Fruit fly (Drosophila melanogaster) whole organism, embryonic: ENCODE measurements around the gene Ctu2.

ENCODE experiments used
- CG12236 ChIP-seq: fragments of 200-800 bp; sonication (Bioruptor generic); optimal IDR thresholded peaks from 2 replicates; lab custom pipeline; 2016; ENCODE audit warnings: missing biosample characterization, missing genetic modification characterization
- CG12942 ChIP-seq: fragments of 200-800 bp; sonication (Bioruptor generic); optimal IDR thresholded peaks from 3 replicates; lab custom pipeline; 2016; ENCODE audit warnings: missing biosample characterization, missing genetic modification characterization
- CG14710 ChIP-seq: fragments of 200-800 bp; sonication (Bioruptor generic); optimal IDR thresholded peaks from 3 replicates; lab custom pipeline; 2019; ENCODE audit warnings: missing biosample characterization, mild to moderate bottlenecking, missing genetic modification characterization, moderate library complexity
- CG15601 ChIP-seq: fragments of 200-800 bp; sonication (Bioruptor generic); optimal IDR thresholded peaks from 3 replicates; lab custom pipeline; 2019; ENCODE audit warnings: missing biosample characterization, mild to moderate bottlenecking, missing genetic modification characterization, moderate library complexity
- CG16779 ChIP-seq: fragments of 200-800 bp; sonication (Bioruptor generic); IDR thresholded peaks from 2 replicates; pipeline ENCODE4 v1.3.6; 2022; ENCODE audit warnings: missing biosample characterization, missing genetic modification characterization
- CG16863 ChIP-seq: fragments of 200-800 bp; sonication (Bioruptor generic); optimal IDR thresholded peaks from 3 replicates; lab custom pipeline; 2016; ENCODE audit warnings: missing biosample characterization, missing genetic modification characterization
- CG2875 ChIP-seq: fragments of 200-800 bp; sonication (Bioruptor generic); optimal IDR thresholded peaks from 2 replicates; lab custom pipeline; 2017; ENCODE audit warnings: missing biosample characterization, mild to moderate bottlenecking, missing genetic modification characterization, missing genetic modification reagents
- CG2889 ChIP-seq: fragments of 200-800 bp; sonication (Bioruptor generic); IDR thresholded peaks from 3 replicates; pipeline ENCODE4 v1.3.6; 2022; ENCODE audit warnings: missing biosample characterization, missing genetic modification characterization
- CG30020 ChIP-seq: fragments of 200-800 bp; optimal IDR thresholded peaks from 2 replicates; lab custom pipeline; 2019; ENCODE audit warnings: missing biosample characterization, mild to moderate bottlenecking, missing genetic modification characterization, moderate library complexity
- CG31441 ChIP-seq: fragments of 200-800 bp; sonication (Bioruptor generic); IDR thresholded peaks from 2 replicates; pipeline ENCODE4 v1.3.6; 2022; ENCODE audit warnings: missing biosample characterization, missing genetic modification characterization
- CG4820 ChIP-seq: fragments of 200-800 bp; sonication (Bioruptor generic); optimal IDR thresholded peaks from 3 replicates; lab custom pipeline; 2016; ENCODE audit warnings: missing biosample characterization, missing genetic modification characterization
- CG5953 ChIP-seq: fragments of 200-800 bp; sonication (Bioruptor generic); IDR thresholded peaks from 2 replicates; pipeline ENCODE4 v1.3.6; 2022; ENCODE audit warnings: missing biosample characterization, missing genetic modification characterization
- CG6254 ChIP-seq: fragments of 200-800 bp; sonication (Bioruptor generic); optimal IDR thresholded peaks from 3 replicates; lab custom pipeline; 2017; ENCODE audit warnings: mild to moderate bottlenecking, missing biosample characterization, missing genetic modification reagents, missing genetic modification characterization
- CG6813 ChIP-seq: fragments of 200-800 bp; sonication (Bioruptor generic); optimal IDR thresholded peaks from 2 replicates; lab custom pipeline; 2017; ENCODE audit warnings: missing biosample characterization, missing genetic modification characterization, mild to moderate bottlenecking, moderate library complexity, missing genetic modification reagents
- CG7745 ChIP-seq: fragments of 200-800 bp; sonication (Bioruptor generic); optimal IDR thresholded peaks from 2 replicates; lab custom pipeline; 2018; ENCODE audit warnings: missing biosample characterization, mild to moderate bottlenecking, missing genetic modification characterization, moderate library complexity
- CG8359 ChIP-seq: fragments of 200-800 bp; sonication (Bioruptor generic); optimal IDR thresholded peaks from 2 replicates; lab custom pipeline; 2017; ENCODE audit warnings: missing biosample characterization, mild to moderate bottlenecking, missing genetic modification characterization, borderline replicate concordance
- CG9437 ChIP-seq: fragments of 200-800 bp; sonication (Bioruptor generic); optimal IDR thresholded peaks from 2 replicates; lab custom pipeline; 2018; ENCODE audit warnings: missing biosample characterization, mild to moderate bottlenecking, missing genetic modification characterization
- Chrac-16 ChIP-seq: fragments of 200-800 bp; sonication (Bioruptor generic); optimal IDR thresholded peaks from 3 replicates; lab custom pipeline; 2016; ENCODE audit warnings: missing biosample characterization, missing genetic modification characterization
- D19A ChIP-seq: fragments of 200-800 bp; optimal IDR thresholded peaks from 3 replicates; lab custom pipeline; 2019; ENCODE audit warnings: missing biosample characterization, mild to moderate bottlenecking, missing genetic modification characterization, moderate library complexity
- Dip3 ChIP-seq: fragments of 200-800 bp; sonication (Bioruptor generic); optimal IDR thresholded peaks from 3 replicates; lab custom pipeline; 2016; ENCODE audit warnings: missing biosample characterization, missing genetic modification characterization
- Elba2 ChIP-seq: fragments of 200-800 bp; sonication (Bioruptor generic); optimal IDR thresholded peaks from 3 replicates; lab custom pipeline; 2016; ENCODE audit warnings: missing biosample characterization, missing genetic modification characterization
- Ets65A ChIP-seq: fragments of 200-800 bp; sonication (Bioruptor generic); peaks from one replicate; lab custom pipeline; 2016; ENCODE audit warnings: missing biosample characterization, missing genetic modification characterization
- Max ChIP-seq: fragments of 200-800 bp; sonication (Bioruptor generic); optimal IDR thresholded peaks from 2 replicates; lab custom pipeline; 2016; ENCODE audit warnings: missing biosample characterization, mild to moderate bottlenecking, missing genetic modification characterization
- NC2β ChIP-seq: fragments of 200-800 bp; sonication (Bioruptor generic); optimal IDR thresholded peaks from 2 replicates; lab custom pipeline; 2016; ENCODE audit warnings: missing biosample characterization, missing genetic modification characterization
- Oli ChIP-seq: fragments of 200-800 bp; sonication (Bioruptor generic); optimal IDR thresholded peaks from 2 replicates; lab custom pipeline; 2018; ENCODE audit warnings: missing biosample characterization, mild to moderate bottlenecking, missing genetic modification characterization, moderate library complexity
- Ptx1 ChIP-seq: fragments of 200-800 bp; sonication (Bioruptor generic); IDR thresholded peaks from 2 replicates; pipeline ENCODE4 v1.3.6; 2022; ENCODE audit warnings: missing biosample characterization, missing genetic modification characterization
- Trl ChIP-seq, 3 experiments: fragments of >200 bp in 2 of 3; fragments of 200-800 bp in 1 of 3; sonication (Bioruptor generic) in 1 of 3; optimal IDR thresholded peaks; 2 replicates in 1 of 3; 3 replicates in 2 of 3; lab custom pipeline; 2016 to 2017; ENCODE audit warnings: missing biosample characterization in 1 of 3, missing genetic modification characterization in 1 of 3
- Vsx1 ChIP-seq: fragments of 200-800 bp; sonication (Bioruptor generic); optimal IDR thresholded peaks from 2 replicates; lab custom pipeline; 2017; ENCODE audit warnings: missing biosample characterization, mild to moderate bottlenecking, missing genetic modification characterization, missing genetic modification reagents
- cg ChIP-seq: fragments of 200-800 bp; sonication (Bioruptor generic); optimal IDR thresholded peaks from 3 replicates; lab custom pipeline; 2019; ENCODE audit warnings: missing biosample characterization, mild to moderate bottlenecking, missing genetic modification characterization, moderate library complexity
- croc ChIP-seq: fragments of 200-800 bp; sonication (Bioruptor generic); conservative IDR thresholded peaks from 3 replicates; pipeline ENCODE4 v1.3.6; 2022; ENCODE audit warnings: missing biosample characterization, missing genetic modification characterization
- disco-r ChIP-seq: fragments of 200-800 bp; sonication (Bioruptor generic); optimal IDR thresholded peaks from 2 replicates; lab custom pipeline; 2016; ENCODE audit warnings: missing biosample characterization, missing genetic modification characterization
- dysf ChIP-seq: fragments of 200-800 bp; sonication (Bioruptor generic); IDR thresholded peaks from 3 replicates; pipeline ENCODE4 v1.3.6; 2022; ENCODE audit warnings: missing biosample characterization, missing genetic modification characterization
- emc ChIP-seq: fragments of 200-800 bp; sonication (Bioruptor generic); optimal IDR thresholded peaks from 2 replicates; lab custom pipeline; 2016; ENCODE audit warnings: missing biosample characterization, missing genetic modification characterization
- en ChIP-seq: fragments of 200-800 bp; sonication (Bioruptor generic); optimal IDR thresholded peaks from 2 replicates; lab custom pipeline; 2016; ENCODE audit warnings: missing biosample characterization, missing genetic modification characterization
- ewg ChIP-seq: fragments of 200-800 bp; sonication (Bioruptor generic); optimal IDR thresholded peaks from 3 replicates; lab custom pipeline; 2017; ENCODE audit warnings: mild to moderate bottlenecking, missing biosample characterization, missing genetic modification reagents, missing genetic modification characterization
- fd96Cb ChIP-seq: fragments of 200-800 bp; sonication (Bioruptor generic); optimal IDR thresholded peaks from 2 replicates; lab custom pipeline; 2018; ENCODE audit warnings: missing biosample characterization, mild to moderate bottlenecking, missing genetic modification characterization, moderate library complexity
- ind ChIP-seq: fragments of 200-800 bp; sonication (Bioruptor generic); optimal IDR thresholded peaks from 3 replicates; lab custom pipeline; 2016; ENCODE audit warnings: missing biosample characterization, missing genetic modification characterization
- inv ChIP-seq: fragments of 200-800 bp; sonication (Bioruptor generic); IDR thresholded peaks from 2 replicates; pipeline ENCODE4 v1.3.6; 2022; ENCODE audit warnings: missing biosample characterization, missing genetic modification characterization; ENCODE audit not compliant: partially characterized antibody
- ken ChIP-seq: fragments of 200-800 bp; sonication (Bioruptor generic); IDR thresholded peaks from 3 replicates; pipeline ENCODE4 v1.3.6; 2022; ENCODE audit warnings: missing biosample characterization, missing genetic modification characterization
- lola ChIP-seq, 3 experiments: fragments of >200 bp in 2 of 3; fragments of 200-800 bp in 1 of 3; sonication (Bioruptor generic) in 1 of 3; optimal IDR thresholded peaks; 2 replicates each; lab custom pipeline; 2017 to 2019; ENCODE audit warnings: missing biosample characterization in 3 of 3, missing genetic modification characterization in 3 of 3, mild to moderate bottlenecking in 1 of 3, moderate library complexity in 1 of 3
- oc ChIP-seq: fragments of 200-800 bp; sonication (Bioruptor generic); optimal IDR thresholded peaks from 2 replicates; lab custom pipeline; 2018; ENCODE audit warnings: missing biosample characterization, mild to moderate bottlenecking, missing genetic modification characterization, moderate library complexity
- peb ChIP-seq: fragments of 200-800 bp; sonication (Bioruptor generic); IDR thresholded peaks from 2 replicates; pipeline ENCODE4 v1.3.6; 2022; ENCODE audit warnings: missing biosample characterization, missing genetic modification characterization
- row ChIP-seq: fragments of 200-800 bp; sonication (Bioruptor generic); IDR thresholded peaks from 3 replicates; pipeline ENCODE4 v1.3.6; 2022; ENCODE audit warnings: missing biosample characterization, missing genetic modification characterization
- sob ChIP-seq: fragments of 200-800 bp; sonication (Bioruptor generic); IDR thresholded peaks from 2 replicates; pipeline ENCODE4 v1.3.6; 2022; ENCODE audit warnings: missing biosample characterization, missing genetic modification characterization
- tap ChIP-seq: fragments of 200-800 bp; optimal IDR thresholded peaks from 3 replicates; lab custom pipeline; 2019; ENCODE audit warnings: missing biosample characterization, mild to moderate bottlenecking, missing genetic modification characterization, moderate library complexity
- tio ChIP-seq: fragments of 200-800 bp; sonication (Bioruptor generic); optimal IDR thresholded peaks from 2 replicates; lab custom pipeline; 2017; ENCODE audit warnings: missing biosample characterization, missing genetic modification characterization, inconsistent platforms
- twi ChIP-seq: fragments of 200-800 bp; optimal IDR thresholded peaks from 2 replicates; lab custom pipeline; 2019; ENCODE audit warnings: missing biosample characterization, mild to moderate bottlenecking, missing genetic modification characterization, moderate library complexity
- unpg ChIP-seq: fragments of 200-800 bp; sonication (Bioruptor generic); optimal IDR thresholded peaks from 3 replicates; lab custom pipeline; 2018; ENCODE audit warnings: missing biosample characterization, mild to moderate bottlenecking, missing genetic modification characterization, moderate library complexity
- z ChIP-seq: fragments of 200-800 bp; sonication (Bioruptor generic); IDR thresholded peaks from 3 replicates; pipeline ENCODE4 v1.3.6; 2022; ENCODE audit warnings: missing biosample characterization, missing genetic modification characterization

Gene Ctu2

dm6 chr2L:19537779-19538456, 44.9 kb upstream of the Ctu2 start, which contains the start of gene CG13082 (continued):
- peak; percentile 3 for TF ChIP-seq CG6813 (GFP tag; lab: Kevin White, UChicago)
- TF ChIP-seq D19A (tag; lab: Kevin White, UChicago), result peak; percentile 62
- no peak for TF ChIP-seq en (GFP tag; lab: Kevin White, UChicago)
- peak; percentile 59 for TF ChIP-seq CG2875
- TF ChIP-seq CG12236 (GFP tag; lab: Kevin White, UChicago), result no peak
- no peak; the same call in 1 of the 2 replicates for TF ChIP-seq Ptx1
- peak; percentile 63 for TF ChIP-seq CG31441 (GFP tag; lab: Robert Waterston, UW)
- peak; percentile 2 for TF ChIP-seq Ets65A (GFP tag; lab: Kevin White, UChicago)
- peak; percentile 39 for TF ChIP-seq twi (tag; lab: Kevin White, UChicago)
- TF ChIP-seq CG9437 (GFP tag; lab: Kevin White, UChicago), result peak; percentile 16
- TF ChIP-seq CG4820 (GFP tag; lab: Kevin White, UChicago), result peak; percentile 61
- peak; percentile 77 for TF ChIP-seq CG15601 (tag; lab: Kevin White, UChicago)
- no peak for TF ChIP-seq sob (GFP tag; lab: Robert Waterston, UW)
- no peak for TF ChIP-seq cg (GFP tag; lab: Kevin White, UChicago)
- no peak for TF ChIP-seq emc (GFP tag; lab: Kevin White, UChicago)
- TF ChIP-seq CG7745 (tag; lab: Kevin White, UChicago), result no peak
- peak; percentile 61 for TF ChIP-seq row
- TF ChIP-seq Chrac-16 (GFP tag; lab: Kevin White, UChicago), result peak; percentile 28
- no peak for TF ChIP-seq CG2889 (GFP tag; lab: Robert Waterston, UW)
- TF ChIP-seq CG6254 (GFP tag; lab: Kevin White, UChicago), result peak; percentile 76
- TF ChIP-seq CG5953, result no peak
- peak; percentile 50 for TF ChIP-seq Oli
- TF ChIP-seq Dip3 (GFP tag; lab: Kevin White, UChicago), result peak; percentile 27
- peak; percentile 33 for TF ChIP-seq ind
- peak; percentile 62 for TF ChIP-seq CG8359
- TF ChIP-seq Trl (optimal IDR thresholded peaks at IDR 0.05; lab: Kevin White, UChicago), result no peak
- TF ChIP-seq Trl (GFP tag; optimal IDR thresholded peaks at IDR 0.05; lab: Kevin White, UChicago), result no peak
- peak; percentile 21 for TF ChIP-seq Max (GFP tag; lab: Kevin White, UChicago)
- peak; percentile 59 for TF ChIP-seq fd96Cb (tag; lab: Kevin White, UChicago)
- TF ChIP-seq dysf (GFP tag; lab: Robert Waterston, UW), result 0 out of 3 replicates have a peak, but pooled peaks have one; percentile 17
- no peak for TF ChIP-seq disco-r (GFP tag; lab: Kevin White, UChicago)
- no peak for TF ChIP-seq CG12942
- no peak for TF ChIP-seq z (GFP tag; lab: Robert Waterston, UW)
- TF ChIP-seq unpg (GFP tag; lab: Kevin White, UChicago), result peak; percentile 63
- TF ChIP-seq oc (tag; lab: Kevin White, UChicago), result peak; percentile 50
- TF ChIP-seq NC2β, result no peak
- TF ChIP-seq inv (GFP tag; lab: Robert Waterston, UW), result no peak
- peak; percentile 20 for TF ChIP-seq tap (tag; lab: Kevin White, UChicago)
- TF ChIP-seq Vsx1 (GFP tag; lab: Kevin White, UChicago), result peak; percentile 34
- TF ChIP-seq CG16863 (GFP tag; lab: Kevin White, UChicago), result peak; percentile 54
- 0 out of 2 replicates have a peak, but pooled peaks have one; percentile 38 for TF ChIP-seq peb (GFP tag; lab: Robert Waterston, UW)
- peak; percentile 19 for TF ChIP-seq tio
- TF ChIP-seq CG14710 (tag; lab: Kevin White, UChicago), result peak; percentile 79
- peak; percentile 52 for TF ChIP-seq ewg (GFP tag; lab: Kevin White, UChicago)
- TF ChIP-seq CG16779 (GFP tag; lab: Robert Waterston, UW), result no peak
- no peak for TF ChIP-seq Elba2
- no peak for TF ChIP-seq ken (GFP tag; lab: Robert Waterston, UW)
- TF ChIP-seq lola (GFP tag; optimal IDR thresholded peaks at IDR 0.05; lab: Kevin White, UChicago), result peak in 1 of 3 experiments; percentile 80
- TF ChIP-seq croc (GFP tag; lab: Robert Waterston, UW), result peak; percentile 50
- TF ChIP-seq CG30020 (tag; lab: Kevin White, UChicago), result peak; percentile 12
